Fruit fly (Drosophila melanogaster): ENCODE data around the gene mRpS31.

DNA sequence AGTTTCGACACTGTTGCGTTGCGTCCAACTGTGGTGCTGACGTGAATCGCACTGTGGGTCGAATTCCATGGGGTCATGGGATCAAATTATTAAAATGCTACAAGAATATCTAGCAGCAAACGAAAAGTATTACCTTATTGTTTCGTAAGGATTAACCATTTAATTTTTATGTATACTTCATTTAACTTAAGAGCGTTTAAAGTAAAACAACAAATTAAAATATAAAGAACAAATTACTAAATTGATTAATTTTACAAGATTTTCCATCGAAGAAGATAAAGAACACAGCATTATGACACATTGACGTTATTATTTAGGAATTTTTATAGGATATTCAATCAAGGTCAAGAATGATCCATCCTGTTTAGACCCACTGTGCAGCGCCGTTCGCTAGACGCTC lies 49.1 kb downstream of the mRpS31 start:
- TF ChIP-seq CG8478 (optimal IDR thresholded peaks at IDR 0.05) (no peak), CTCF (optimal IDR thresholded peaks at IDR 0.05) (no peak)
